Worm (Caenorhabditis elegans) whole organism, L1 larva: ENCODE data around the gene srsx-36.
"Not testable (repeated sequence)": the region's sequence is repeated elsewhere in the genome, so short reads cannot be mapped to it uniquely, and the experiment has no call there.

Experiments used
- ama-1 ChIP-seq: fragments of 150-350 bp; optimal IDR thresholded peaks from 2 replicates; lab custom pipeline; 2014
- blmp-1 ChIP-seq: fragments of 150-350 bp; optimal IDR thresholded peaks from 2 replicates; lab custom pipeline; 2014; ENCODE audit warnings: missing biosample characterization, missing genetic modification characterization
- elt-3 ChIP-seq, 6 experiments: fragments of 150-350 bp in 1 of 6; sonication (generic microtip); optimal IDR thresholded peaks; 2 replicates each; lab custom pipeline; 2017 to 2018; ENCODE audit warnings: missing biosample characterization in 6 of 6, missing genetic modification characterization in 6 of 6, inconsistent platforms in 1 of 6
- fos-1 ChIP-seq: fragments of 150-350 bp; optimal IDR thresholded peaks from 2 replicates; lab custom pipeline; 2014; ENCODE audit warnings: missing biosample characterization, missing genetic modification characterization
- isw-1 ChIP-seq: fragments of 200-800 bp; sonication (Bioruptor generic); IDR thresholded peaks from 2 replicates; pipeline ENCODE4 v1.3.6; 2022; ENCODE audit warnings: missing genetic modification characterization, missing compliant biosample characterization
- lsy-2 ChIP-seq, 2 experiments: fragments of 150-350 bp; optimal IDR thresholded peaks; 2 replicates each; lab custom pipeline; 2014; ENCODE audit warnings: missing biosample characterization in 2 of 2, missing genetic modification characterization in 2 of 2
- nhr-11 ChIP-seq: fragments of 150-350 bp; optimal IDR thresholded peaks from 2 replicates; lab custom pipeline; 2014; ENCODE audit warnings: missing biosample characterization, missing genetic modification characterization
- nhr-19 ChIP-seq: fragments of 200-800 bp; sonication (Bioruptor generic); conservative IDR thresholded peaks from 2 replicates; pipeline ENCODE4 v1.3.6; 2022; ENCODE audit warnings: missing genetic modification characterization, missing compliant biosample characterization
- nhr-237 ChIP-seq: fragments of 150-350 bp; optimal IDR thresholded peaks from 2 replicates; lab custom pipeline; 2014; ENCODE audit warnings: missing biosample characterization, missing genetic modification characterization
- pax-3 ChIP-seq: fragments of 200-800 bp; sonication (Bioruptor generic); optimal IDR thresholded peaks from 2 replicates; lab custom pipeline; 2018; ENCODE audit warnings: mild to moderate bottlenecking, missing genetic modification characterization, moderate library complexity, missing compliant biosample characterization
- pqm-1 ChIP-seq: sonication (generic microtip); optimal IDR thresholded peaks from 3 replicates; lab custom pipeline; 2017; ENCODE audit warnings: missing biosample characterization, missing genetic modification characterization
- tbx-2 ChIP-seq: sonication (generic microtip); optimal IDR thresholded peaks from 2 replicates; lab custom pipeline; 2016; ENCODE audit warnings: missing genetic modification characterization, missing compliant biosample characterization
- ztf-11 ChIP-seq, 2 experiments: sonication (generic microtip); optimal IDR thresholded peaks; 2 replicates each; lab custom pipeline; 2016 to 2017; ENCODE audit warnings: missing genetic modification characterization in 2 of 2, missing biosample characterization in 1 of 2, missing compliant biosample characterization in 1 of 2

ce11 chrV:15807420-15807819 lies 2.0 kb downstream of the srsx-36 start, which contains the start of gene srsx-38:
- not testable (repeated sequence) for TF ChIP-seq ama-1 (lab: Kevin White, UChicago); elt-3 (tag; optimal IDR thresholded peaks at IDR 0.05; lab: Kevin White, UChicago); blmp-1 (tag; lab: Kevin White, UChicago); isw-1 (GFP tag; lab: Robert Waterston, UW); fos-1; tbx-2 (tag; lab: Kevin White, UChicago); nhr-19 (GFP tag; lab: Robert Waterston, UW); nhr-11 (tag; lab: Kevin White, UChicago); nhr-237 (tag; lab: Kevin White, UChicago); ztf-11 (tag; optimal IDR thresholded peaks at IDR 0.05; lab: Kevin White, UChicago); lsy-2 (tag; optimal IDR thresholded peaks at IDR 0.05; lab: Kevin White, UChicago); pax-3 (tag; lab: Kevin White, UChicago); pqm-1 (tag; lab: Kevin White, UChicago)
